Fruit fly (Drosophila melanogaster) whole organism, embryonic: Measurements from ENCODE around the gene CG13044.

Source experiments
- Awh ChIP-seq: fragments of 200-800 bp; sonication (Bioruptor generic); IDR thresholded peaks from 2 replicates; pipeline ENCODE4, ENCODE4 v1.3.6; 2022; ENCODE audit warnings: missing biosample characterization, missing genetic modification characterization
- CG12769 ChIP-seq: fragments of 200-800 bp; sonication (Bioruptor generic); optimal IDR thresholded peaks from 2 replicates; lab custom pipeline; 2019; ENCODE audit warnings: missing biosample characterization, mild to moderate bottlenecking, missing genetic modification characterization, moderate library complexity
- CG13624 ChIP-seq: fragments of 200-800 bp; sonication (Bioruptor generic); optimal IDR thresholded peaks from 2 replicates; lab custom pipeline; 2016; ENCODE audit warnings: missing biosample characterization, missing genetic modification characterization
- CG14667 ChIP-seq: fragments of 200-800 bp; sonication (Bioruptor generic); IDR thresholded peaks from 2 replicates; pipeline ENCODE4 v1.3.6; 2022; ENCODE audit warnings: missing biosample characterization, missing genetic modification characterization
- CG15269 ChIP-seq: fragments of 200-800 bp; sonication (Bioruptor generic); optimal IDR thresholded peaks from 2 replicates; lab custom pipeline; 2018; ENCODE audit warnings: missing biosample characterization, mild to moderate bottlenecking, missing genetic modification characterization, moderate library complexity
- CG2678 ChIP-seq: fragments of 200-800 bp; sonication (Bioruptor generic); optimal IDR thresholded peaks from 3 replicates; lab custom pipeline; 2019; ENCODE audit warnings: missing biosample characterization, mild to moderate bottlenecking, missing genetic modification characterization, moderate library complexity
- CG31224 ChIP-seq: fragments of 200-800 bp; sonication (Bioruptor generic); IDR thresholded peaks from 2 replicates; pipeline ENCODE4 v1.3.6; 2022; ENCODE audit warnings: missing biosample characterization, missing genetic modification characterization
- CG6765 ChIP-seq: fragments of 200-800 bp; sonication (Bioruptor generic); optimal IDR thresholded peaks from 3 replicates; lab custom pipeline; 2017; ENCODE audit warnings: missing biosample characterization, mild to moderate bottlenecking, missing genetic modification characterization
- D19A ChIP-seq: fragments of 200-800 bp; optimal IDR thresholded peaks from 3 replicates; lab custom pipeline; 2019; ENCODE audit warnings: missing biosample characterization, mild to moderate bottlenecking, missing genetic modification characterization, moderate library complexity
- Hr78 ChIP-seq, 2 experiments: fragments of 200-800 bp in 1 of 2; fragments of >200 bp in 1 of 2; sonication (Bioruptor generic) in 1 of 2; optimal IDR thresholded peaks; 2 replicates each; lab custom pipeline; 2017 to 2019; ENCODE audit warnings: missing biosample characterization in 2 of 2, missing genetic modification characterization in 2 of 2, mild to moderate bottlenecking in 1 of 2, moderate library complexity in 1 of 2
- Kr ChIP-seq: fragments of 200-800 bp; sonication (Bioruptor generic); optimal IDR thresholded peaks from 2 replicates; lab custom pipeline; 2017; ENCODE audit warnings: missing biosample characterization, mild to moderate bottlenecking, missing genetic modification characterization
- Mad ChIP-seq: fragments of 200-800 bp; sonication (Bioruptor generic); optimal IDR thresholded peaks from 2 replicates; lab custom pipeline; 2016; ENCODE audit warnings: missing biosample characterization, missing genetic modification characterization
- Pdp1 ChIP-seq, 2 experiments: fragments of 200-800 bp; sonication (Bioruptor generic); optimal IDR thresholded peaks; 3 replicates each; lab custom pipeline; 2016; ENCODE audit warnings: missing biosample characterization in 2 of 2, missing genetic modification characterization in 2 of 2, mild to moderate bottlenecking in 1 of 2, moderate library complexity in 1 of 2
- Side ChIP-seq: fragments of 200-800 bp; sonication (Bioruptor generic); optimal IDR thresholded peaks from 2 replicates; lab custom pipeline; 2016; ENCODE audit warnings: missing biosample characterization, missing genetic modification characterization
- ab ChIP-seq: fragments of 200-800 bp; sonication (Bioruptor generic); optimal IDR thresholded peaks from 2 replicates; lab custom pipeline; 2016; ENCODE audit warnings: missing biosample characterization, missing genetic modification characterization
- abd-A ChIP-seq: fragments of 200-800 bp; sonication (Bioruptor generic); optimal IDR thresholded peaks from 3 replicates; lab custom pipeline; 2019; ENCODE audit warnings: missing biosample characterization, mild to moderate bottlenecking, missing genetic modification characterization, moderate library complexity
- chinmo ChIP-seq: fragments of 200-800 bp; sonication (Bioruptor generic); IDR thresholded peaks from 4 replicates; pipeline ENCODE4 v1.3.6; 2022; ENCODE audit warnings: missing biosample characterization, missing genetic modification characterization; ENCODE audit not compliant: partially characterized antibody
- crol ChIP-seq: fragments of 200-800 bp; sonication (Bioruptor generic); IDR thresholded peaks from 2 replicates; pipeline ENCODE4 v1.3.6; 2022; ENCODE audit warnings: missing biosample characterization, missing genetic modification characterization
- gcm ChIP-seq: fragments of 200-800 bp; sonication (Bioruptor generic); optimal IDR thresholded peaks from 2 replicates; lab custom pipeline; 2019; ENCODE audit warnings: missing biosample characterization, mild to moderate bottlenecking, missing genetic modification characterization, moderate library complexity
- gsb ChIP-seq: fragments of 200-800 bp; sonication (Bioruptor generic); IDR thresholded peaks from 2 replicates; pipeline ENCODE4 v1.3.6; 2022; ENCODE audit warnings: missing biosample characterization, missing genetic modification characterization
- nom ChIP-seq: fragments of 200-800 bp; sonication (Bioruptor generic); optimal IDR thresholded peaks from 2 replicates; lab custom pipeline; 2017; ENCODE audit warnings: missing biosample characterization, missing genetic modification characterization, mild to moderate bottlenecking, moderate library complexity, missing genetic modification reagents
- oc ChIP-seq: fragments of 200-800 bp; sonication (Bioruptor generic); optimal IDR thresholded peaks from 2 replicates; lab custom pipeline; 2018; ENCODE audit warnings: missing biosample characterization, mild to moderate bottlenecking, missing genetic modification characterization, moderate library complexity
- pan ChIP-seq, 4 experiments: fragments of >200 bp in 3 of 4; fragments of 200-800 bp in 1 of 4; sonication (Bioruptor generic) in 1 of 4; optimal IDR thresholded peaks in 3 of 4; IDR thresholded peaks in 1 of 4; 2 replicates each; pipeline versions ENCODE4 v1.3.6 to Lab custom; 2017 to 2022; ENCODE audit warnings: missing biosample characterization in 2 of 4, missing genetic modification characterization in 2 of 4, mixed read lengths in 1 of 4
- sd ChIP-seq: fragments of 200-800 bp; sonication (Bioruptor generic); optimal IDR thresholded peaks from 3 replicates; lab custom pipeline; 2018; ENCODE audit warnings: missing biosample characterization, mild to moderate bottlenecking, missing genetic modification characterization, moderate library complexity
- sima ChIP-seq: fragments of 200-800 bp; sonication (Bioruptor generic); optimal IDR thresholded peaks from 2 replicates; lab custom pipeline; 2016; ENCODE audit warnings: missing biosample characterization, missing genetic modification characterization
- trem ChIP-seq: fragments of 200-800 bp; optimal IDR thresholded peaks from 3 replicates; lab custom pipeline; 2019; ENCODE audit warnings: missing biosample characterization, mild to moderate bottlenecking, missing genetic modification characterization, moderate library complexity
- vvl ChIP-seq: fragments of 200-800 bp; sonication (Bioruptor generic); IDR thresholded peaks from 2 replicates; pipeline ENCODE4 v1.3.6; 2022; ENCODE audit warnings: missing biosample characterization, missing genetic modification characterization
- wor ChIP-seq: fragments of 200-800 bp; sonication (Bioruptor generic); IDR thresholded peaks from 2 replicates; pipeline ENCODE4 v1.3.6; 2022; ENCODE audit warnings: missing biosample characterization, missing genetic modification characterization

The CG13044 gene

dm6 chr3L:16285346-16285911, 17.5 kb downstream of the CG13044 start, which contains the start of gene CG13047 (continued):
- no peak for TF ChIP-seq gsb (GFP tag; lab: Robert Waterston, UW)
- TF ChIP-seq chinmo (GFP tag; lab: Robert Waterston, UW): 0 out of 4 replicates have a peak, but pooled peaks have one; percentile 24
- TF ChIP-seq CG2678 (tag; lab: Kevin White, UChicago): peak; percentile 36

dm6 chr3L:16283821-16284220, 19.2 kb downstream of the CG13044 start, which contains the start of gene CG13048:
CG13048 (minus strand) TSS chr3L:16283921.
- TF ChIP-seq crol (GFP tag; lab: Robert Waterston, UW) (no peak), CG14667 (GFP tag; lab: Robert Waterston, UW) (no peak), oc (tag; lab: Kevin White, UChicago) (peak; percentile 31), CG31224 (GFP tag; lab: Robert Waterston, UW) (no peak), wor (GFP tag; lab: Robert Waterston, UW) (no peak), ab (GFP tag; lab: Kevin White, UChicago) (no peak), Pdp1 (GFP tag; optimal IDR thresholded peaks at IDR 0.05; lab: Kevin White, UChicago) (peak in 1 of 2 experiments; percentile 85), Side (GFP tag; lab: Kevin White, UChicago) (no peak)

- TF ChIP-seq CG13624 (GFP tag; lab: Kevin White, UChicago) (no peak), pan (optimal IDR thresholded peaks at IDR 0.05; lab: Kevin White, UChicago) (no peak), pan (GFP tag; optimal IDR thresholded peaks at IDR 0.05 in 1 of 2, IDR thresholded peaks at IDR 0.05 in 1 of 2) (peak in 1 of 2 experiments; percentile 12), sd (tag; lab: Kevin White, UChicago) (peak; percentile 3), Kr (GFP tag; lab: Kevin White, UChicago) (no peak), vvl (peak; percentile 52; the same call in 1 of the 2 replicates)
These were observed 21.0 kb downstream of the CG13044 start, which contains the start of gene CG13049 for dm6 chr3L:16281880-16282556. CG13049 (minus strand) TSS chr3L:16281930.

dm6 chr3L:16279987-16280454, 23.0 kb downstream of the CG13044 start, which contains the start of gene CG13064:
CG13064 (plus strand) TSS chr3L:16280404.
- TF ChIP-seq abd-A (tag; lab: Kevin White, UChicago) (peak; percentile 75), oc (tag; lab: Kevin White, UChicago) (peak; percentile 56), trem (tag; lab: Kevin White, UChicago) (no peak), Hr78 (GFP tag; optimal IDR thresholded peaks at IDR 0.05; lab: Kevin White, UChicago) (peak in 1 of 2 experiments; percentile 87), Awh (GFP tag; lab: Robert Waterston, UW) (peak; percentile 19; the same call in 1 of the 2 replicates), sima (GFP tag; lab: Kevin White, UChicago) (no peak), CG15269 (tag; lab: Kevin White, UChicago) (peak; percentile 27), Mad (GFP tag; lab: Kevin White, UChicago) (no peak), gcm (GFP tag; lab: Kevin White, UChicago) (no peak), CG6765 (no peak), CG12769 (tag; lab: Kevin White, UChicago) (peak; percentile 50), nom (GFP tag; lab: Kevin White, UChicago) (peak; percentile 8), D19A (tag; lab: Kevin White, UChicago) (no peak), chinmo (GFP tag; lab: Robert Waterston, UW) (0 out of 4 replicates have a peak, but pooled peaks have one; percentile 65)
- TF ChIP-seq, all 482 proteins: peak for 8
